Fruit fly (Drosophila melanogaster) whole organism, embryonic: Measurements from ENCODE around the gene Eip93F.
A peak's percentile ranks its signal among the peaks of the same experiment; 100 is the strongest.

Source experiments
- CG10209 ChIP-seq: fragments of 200-800 bp; sonication (Bioruptor generic); optimal IDR thresholded peaks from 3 replicates; lab custom pipeline; 2017; ENCODE audit warnings: missing biosample characterization, mild to moderate bottlenecking, missing genetic modification characterization, missing genetic modification reagents
- CG12071 ChIP-seq: fragments of 200-800 bp; sonication (Bioruptor generic); optimal IDR thresholded peaks from 3 replicates; lab custom pipeline; 2018; ENCODE audit warnings: missing biosample characterization, mild to moderate bottlenecking, missing genetic modification characterization
- CG12769 ChIP-seq: fragments of 200-800 bp; sonication (Bioruptor generic); optimal IDR thresholded peaks from 2 replicates; lab custom pipeline; 2019; ENCODE audit warnings: missing biosample characterization, mild to moderate bottlenecking, missing genetic modification characterization, moderate library complexity
- CG14710 ChIP-seq: fragments of 200-800 bp; sonication (Bioruptor generic); optimal IDR thresholded peaks from 3 replicates; lab custom pipeline; 2019; ENCODE audit warnings: missing biosample characterization, mild to moderate bottlenecking, missing genetic modification characterization, moderate library complexity
- CG15514 ChIP-seq: fragments of 200-800 bp; sonication (Bioruptor generic); optimal IDR thresholded peaks from 3 replicates; lab custom pipeline; 2017; ENCODE audit warnings: missing biosample characterization, missing genetic modification characterization, mild to moderate bottlenecking, moderate library complexity, missing genetic modification reagents
- CG1602 ChIP-seq: fragments of 200-800 bp; sonication (Bioruptor generic); optimal IDR thresholded peaks from 3 replicates; lab custom pipeline; 2016; ENCODE audit warnings: missing biosample characterization, missing genetic modification characterization
- CG1603 ChIP-seq: fragments of 200-800 bp; sonication (Bioruptor generic); optimal IDR thresholded peaks from 2 replicates; lab custom pipeline; 2019; ENCODE audit warnings: missing biosample characterization, mild to moderate bottlenecking, missing genetic modification characterization, moderate library complexity
- CG17361 ChIP-seq: fragments of 200-800 bp; sonication (Bioruptor generic); IDR thresholded peaks from 3 replicates; pipeline ENCODE4 v1.3.6; 2022; ENCODE audit warnings: missing biosample characterization, missing genetic modification characterization
- CG17568 ChIP-seq: fragments of 200-800 bp; sonication (Bioruptor generic); optimal IDR thresholded peaks from 2 replicates; lab custom pipeline; 2018; ENCODE audit warnings: missing biosample characterization, mild to moderate bottlenecking, missing genetic modification characterization, moderate library complexity
- CG18262 ChIP-seq: fragments of 200-800 bp; optimal IDR thresholded peaks from 3 replicates; lab custom pipeline; 2019; ENCODE audit warnings: missing biosample characterization, mild to moderate bottlenecking, missing genetic modification characterization, moderate library complexity
- CG2129 ChIP-seq: fragments of 200-800 bp; sonication (Bioruptor generic); IDR thresholded peaks from 2 replicates; pipeline ENCODE4 v1.3.6; 2022; ENCODE audit warnings: missing biosample characterization, missing genetic modification characterization; ENCODE audit not compliant: partially characterized antibody
- CG3163 ChIP-seq: fragments of 200-800 bp; sonication (Bioruptor generic); optimal IDR thresholded peaks from 3 replicates; lab custom pipeline; 2016; ENCODE audit warnings: missing biosample characterization, missing genetic modification characterization
- CG33213 ChIP-seq: fragments of 200-800 bp; sonication (Bioruptor generic); optimal IDR thresholded peaks from 3 replicates; lab custom pipeline; 2016; ENCODE audit warnings: missing biosample characterization, missing genetic modification characterization
- CG3407 ChIP-seq: fragments of 200-800 bp; sonication (Bioruptor generic); optimal IDR thresholded peaks from 2 replicates; lab custom pipeline; 2018; ENCODE audit warnings: missing biosample characterization, mild to moderate bottlenecking, missing genetic modification characterization
- CG3726 ChIP-seq: fragments of 200-800 bp; sonication (Bioruptor generic); IDR thresholded peaks from 3 replicates; pipeline ENCODE4, ENCODE4 v1.3.6; 2022; ENCODE audit warnings: missing biosample characterization, missing genetic modification characterization
- CG4730 ChIP-seq: fragments of 200-800 bp; sonication (Bioruptor generic); IDR thresholded peaks from 2 replicates; pipeline ENCODE4 v1.3.6; 2022; ENCODE audit warnings: missing biosample characterization, missing genetic modification characterization
- CG6654 ChIP-seq: fragments of 200-800 bp; sonication (Bioruptor generic); optimal IDR thresholded peaks from 2 replicates; lab custom pipeline; 2017; ENCODE audit warnings: missing biosample characterization, mild to moderate bottlenecking, missing genetic modification characterization
- CG6813 ChIP-seq: fragments of 200-800 bp; sonication (Bioruptor generic); optimal IDR thresholded peaks from 2 replicates; lab custom pipeline; 2017; ENCODE audit warnings: missing biosample characterization, missing genetic modification characterization, mild to moderate bottlenecking, moderate library complexity, missing genetic modification reagents
- CG7839 ChIP-seq: fragments of 200-800 bp; sonication (Bioruptor generic); optimal IDR thresholded peaks from 3 replicates; lab custom pipeline; 2018; ENCODE audit warnings: missing biosample characterization, mild to moderate bottlenecking, missing genetic modification characterization, moderate library complexity
- CG8944 ChIP-seq: fragments of 200-800 bp; sonication (Bioruptor generic); optimal IDR thresholded peaks from 3 replicates; lab custom pipeline; 2016; ENCODE audit warnings: missing biosample characterization, missing genetic modification characterization
- Deaf1 ChIP-seq: fragments of 200-800 bp; optimal IDR thresholded peaks from 3 replicates; lab custom pipeline; 2019; ENCODE audit warnings: missing biosample characterization, mild to moderate bottlenecking, missing genetic modification characterization, moderate library complexity
- Dfd ChIP-seq, 2 experiments: fragments of >200 bp; optimal IDR thresholded peaks; 2 replicates each; lab custom pipeline; 2017; ENCODE audit warnings: missing biosample characterization in 2 of 2, missing genetic modification characterization in 2 of 2
- Drgx ChIP-seq: fragments of 200-800 bp; sonication (Bioruptor generic); IDR thresholded peaks from 2 replicates; pipeline ENCODE4 v1.3.6; 2022; ENCODE audit warnings: missing biosample characterization, missing genetic modification characterization
- Ets97D ChIP-seq: fragments of 200-800 bp; sonication (Bioruptor generic); optimal IDR thresholded peaks from 3 replicates; lab custom pipeline; 2016; ENCODE audit warnings: missing biosample characterization, missing genetic modification characterization
- H15 ChIP-seq: fragments of 200-800 bp; sonication (Bioruptor generic); IDR thresholded peaks from 3 replicates; pipeline ENCODE4 v1.3.6; 2022; ENCODE audit warnings: missing biosample characterization, missing genetic modification characterization
- Hand ChIP-seq: fragments of 200-800 bp; sonication (Bioruptor generic); optimal IDR thresholded peaks from 2 replicates; lab custom pipeline; 2017; ENCODE audit warnings: mild to moderate bottlenecking, missing biosample characterization, missing genetic modification reagents, missing genetic modification characterization
- Lhr ChIP-seq: fragments of 200-800 bp; sonication (Bioruptor generic); optimal IDR thresholded peaks from 3 replicates; lab custom pipeline; 2017; ENCODE audit warnings: mild to moderate bottlenecking, missing biosample characterization, missing genetic modification reagents, missing genetic modification characterization
- Mes4 ChIP-seq: fragments of 200-800 bp; sonication (Bioruptor generic); optimal IDR thresholded peaks from 2 replicates; lab custom pipeline; 2016; ENCODE audit warnings: missing biosample characterization, missing genetic modification characterization
- NK7.1 ChIP-seq: fragments of 200-800 bp; sonication (Bioruptor generic); optimal IDR thresholded peaks from 3 replicates; lab custom pipeline; 2016; ENCODE audit warnings: missing biosample characterization, missing genetic modification characterization
- Taf1 ChIP-seq: fragments of 200-800 bp; sonication (Bioruptor generic); IDR thresholded peaks from 2 replicates; pipeline ENCODE4 v1.3.6; 2022; ENCODE audit warnings: missing biosample characterization, missing genetic modification characterization
- chif ChIP-seq, 2 experiments: fragments of 200-800 bp; sonication (Bioruptor generic); optimal IDR thresholded peaks; 3 replicates each; lab custom pipeline; 2016; ENCODE audit warnings: missing biosample characterization in 2 of 2, missing genetic modification characterization in 2 of 2
- dmrt11E ChIP-seq: fragments of 200-800 bp; sonication (Bioruptor generic); optimal IDR thresholded peaks from 3 replicates; lab custom pipeline; 2018; ENCODE audit warnings: missing biosample characterization, mild to moderate bottlenecking, missing genetic modification characterization, moderate library complexity
- dysf ChIP-seq: fragments of 200-800 bp; sonication (Bioruptor generic); IDR thresholded peaks from 3 replicates; pipeline ENCODE4 v1.3.6; 2022; ENCODE audit warnings: missing biosample characterization, missing genetic modification characterization
- exex ChIP-seq: fragments of 200-800 bp; sonication (Bioruptor generic); optimal IDR thresholded peaks from 4 replicates; lab custom pipeline; 2018; ENCODE audit warnings: missing biosample characterization, mild to moderate bottlenecking, missing genetic modification characterization, moderate library complexity
- gfzf ChIP-seq: fragments of 200-800 bp; sonication (Bioruptor generic); optimal IDR thresholded peaks from 2 replicates; lab custom pipeline; 2016; ENCODE audit warnings: missing biosample characterization, mild to moderate bottlenecking, missing genetic modification characterization, moderate library complexity
- ham ChIP-seq: fragments of 200-800 bp; sonication (Bioruptor generic); IDR thresholded peaks from 2 replicates; pipeline ENCODE4 v1.3.6; 2022; ENCODE audit warnings: missing biosample characterization, missing genetic modification characterization
- her ChIP-seq: fragments of 200-800 bp; sonication (Bioruptor generic); optimal IDR thresholded peaks from 2 replicates; lab custom pipeline; 2016; ENCODE audit warnings: missing biosample characterization, missing genetic modification characterization
- odd ChIP-seq: fragments of 200-800 bp; sonication (Bioruptor generic); optimal IDR thresholded peaks from 2 replicates; lab custom pipeline; 2017; ENCODE audit warnings: missing biosample characterization, mild to moderate bottlenecking, missing genetic modification characterization
- org-1 ChIP-seq: fragments of 200-800 bp; sonication (Bioruptor generic); optimal IDR thresholded peaks from 2 replicates; lab custom pipeline; 2017; ENCODE audit warnings: missing biosample characterization, missing genetic modification characterization
- pan ChIP-seq, 4 experiments: fragments of >200 bp in 3 of 4; fragments of 200-800 bp in 1 of 4; sonication (Bioruptor generic) in 1 of 4; optimal IDR thresholded peaks in 3 of 4; IDR thresholded peaks in 1 of 4; 2 replicates each; pipeline versions ENCODE4 v1.3.6 to Lab custom; 2017 to 2022; ENCODE audit warnings: missing biosample characterization in 2 of 4, missing genetic modification characterization in 2 of 4, mixed read lengths in 1 of 4
- row ChIP-seq: fragments of 200-800 bp; sonication (Bioruptor generic); IDR thresholded peaks from 3 replicates; pipeline ENCODE4 v1.3.6; 2022; ENCODE audit warnings: missing biosample characterization, missing genetic modification characterization
- sc ChIP-seq, 3 experiments: fragments of >200 bp in 2 of 3; fragments of 200-800 bp in 1 of 3; sonication (Bioruptor generic) in 1 of 3; optimal IDR thresholded peaks; 2 replicates in 2 of 3; 3 replicates in 1 of 3; lab custom pipeline; 2017; ENCODE audit warnings: mild to moderate bottlenecking in 1 of 3, missing biosample characterization in 1 of 3, missing genetic modification characterization in 1 of 3, missing genetic modification reagents in 1 of 3
- slbo ChIP-seq: fragments of 200-800 bp; sonication (Bioruptor generic); IDR thresholded peaks from 2 replicates; pipeline ENCODE4 v1.3.6; 2022; ENCODE audit warnings: missing biosample characterization, missing genetic modification characterization
- sqz ChIP-seq: fragments of 200-800 bp; sonication (Bioruptor generic); optimal IDR thresholded peaks from 3 replicates; lab custom pipeline; 2018; ENCODE audit warnings: missing biosample characterization, mild to moderate bottlenecking, missing genetic modification characterization
- sr ChIP-seq: fragments of 200-800 bp; sonication (Bioruptor generic); IDR thresholded peaks from 3 replicates; pipeline ENCODE4 v1.3.6; 2022; ENCODE audit warnings: missing biosample characterization, missing genetic modification characterization
- wdn ChIP-seq: fragments of 200-800 bp; sonication (Bioruptor generic); IDR thresholded peaks from 2 replicates; pipeline ENCODE4 v1.3.6; 2022; ENCODE audit warnings: missing biosample characterization, missing genetic modification characterization
- zf30C ChIP-seq: fragments of 200-800 bp; sonication (Bioruptor generic); optimal IDR thresholded peaks from 3 replicates; lab custom pipeline; 2018; ENCODE audit warnings: missing biosample characterization, mild to moderate bottlenecking, missing genetic modification characterization

The Eip93F gene

dm6 chr3R:22026922-22027742, 78.2 kb downstream of the Eip93F start, which contains the start of the genes Cchl and ND-42 (continued):
- TF ChIP-seq Mes4 (GFP tag; lab: Kevin White, UChicago), result peak; percentile 60
- no peak for TF ChIP-seq sr (GFP tag; lab: Robert Waterston, UW)
- TF ChIP-seq CG7839 (tag; lab: Kevin White, UChicago), result no peak
- TF ChIP-seq Lhr (GFP tag; lab: Kevin White, UChicago), result peak; percentile 44
- TF ChIP-seq CG6813 (GFP tag; lab: Kevin White, UChicago), result peak; percentile 54
- peak; percentile 29 to 50 for TF ChIP-seq chif (GFP tag; optimal IDR thresholded peaks at IDR 0.05; lab: Kevin White, UChicago)
- no peak for TF ChIP-seq odd (GFP tag; lab: Kevin White, UChicago)
- TF ChIP-seq CG18262 (tag; lab: Kevin White, UChicago), result peak; percentile 75
- peak; percentile 42; the same call in 1 of the 3 replicates for TF ChIP-seq H15 (GFP tag; lab: Robert Waterston, UW)
- no peak for TF ChIP-seq Dfd (GFP tag; optimal IDR thresholded peaks at IDR 0.05; lab: Kevin White, UChicago)
- TF ChIP-seq row (GFP tag; lab: Robert Waterston, UW), result peak; percentile 92
- TF ChIP-seq Drgx (GFP tag; lab: Robert Waterston, UW), result peak; percentile 62
- no peak for TF ChIP-seq gfzf
- no peak for TF ChIP-seq CG6654
- no peak for TF ChIP-seq wdn (GFP tag; lab: Robert Waterston, UW)
- peak; percentile 70 for TF ChIP-seq CG1603 (tag; lab: Kevin White, UChicago)
- TF ChIP-seq her (GFP tag; lab: Kevin White, UChicago), result peak; percentile 51
- TF ChIP-seq CG3726 (GFP tag; lab: Robert Waterston, UW), result 0 out of 3 replicates have a peak, but pooled peaks have one; percentile 15
- no peak for TF ChIP-seq sc (optimal IDR thresholded peaks at IDR 0.05; lab: Kevin White, UChicago)
- peak; percentile 68 for TF ChIP-seq sc (GFP tag; optimal IDR thresholded peaks at IDR 0.05; lab: Kevin White, UChicago)
- peak; percentile 55 for TF ChIP-seq CG2129 (GFP tag; lab: Robert Waterston, UW)
- TF ChIP-seq dysf (GFP tag; lab: Robert Waterston, UW), result peak; percentile 74; the same call in 2 of the 3 replicates
- TF ChIP-seq Hand (GFP tag; lab: Kevin White, UChicago), result peak; percentile 72
- TF ChIP-seq Deaf1 (tag; lab: Kevin White, UChicago), result peak; percentile 49
- no peak for TF ChIP-seq zf30C (GFP tag; lab: Kevin White, UChicago)
- TF ChIP-seq ham, result no peak
- TF ChIP-seq CG17361 (GFP tag; lab: Robert Waterston, UW), result peak; percentile 93
- TF ChIP-seq slbo (GFP tag; lab: Robert Waterston, UW), result peak; percentile 76
- TF ChIP-seq pan (optimal IDR thresholded peaks at IDR 0.05; lab: Kevin White, UChicago), result no peak
- TF ChIP-seq pan (GFP tag; optimal IDR thresholded peaks at IDR 0.05 in 1 of 2, IDR thresholded peaks at IDR 0.05 in 1 of 2), result peak in 1 of 2 experiments; percentile 62
- TF ChIP-seq CG3407 (GFP tag; lab: Kevin White, UChicago), result peak; percentile 57
- peak; percentile 84 for TF ChIP-seq CG1602 (GFP tag; lab: Kevin White, UChicago)
- peak; percentile 68 for TF ChIP-seq CG15514 (GFP tag; lab: Kevin White, UChicago)
- TF ChIP-seq CG33213 (GFP tag; lab: Kevin White, UChicago), result peak; percentile 49
- no peak for TF ChIP-seq CG12071 (GFP tag; lab: Kevin White, UChicago)
- peak; percentile 81 for TF ChIP-seq CG10209 (GFP tag; lab: Kevin White, UChicago)
- TF ChIP-seq NK7.1 (GFP tag; lab: Kevin White, UChicago), result peak; percentile 40
- TF ChIP-seq CG4730, result no peak; the same call in none of the 2 replicates
- TF ChIP-seq dmrt11E (tag; lab: Kevin White, UChicago), result peak; percentile 78
- TF ChIP-seq CG17568 (GFP tag; lab: Kevin White, UChicago), result no peak
- no peak for TF ChIP-seq sqz (GFP tag; lab: Kevin White, UChicago)
- TF ChIP-seq CG14710 (tag; lab: Kevin White, UChicago), result peak; percentile 90
- TF ChIP-seq Ets97D, result peak; percentile 68
- TF ChIP-seq CG3163 (GFP tag; lab: Kevin White, UChicago), result peak; percentile 47
- TF ChIP-seq org-1 (GFP tag; lab: Kevin White, UChicago), result peak; percentile 63
- peak; percentile 62 for TF ChIP-seq CG8944 (GFP tag; lab: Kevin White, UChicago)
- peak; percentile 51 for TF ChIP-seq exex (tag; lab: Kevin White, UChicago)
- TF ChIP-seq CG12769 (tag; lab: Kevin White, UChicago), result no peak
- no peak; the same call in 1 of the 2 replicates for TF ChIP-seq Taf1 (GFP tag; lab: Robert Waterston, UW)
